Fruit fly (Drosophila melanogaster): ENCODE measurements around the gene AIF.

The AIF gene

dm6 chr2L:2161244-2162243, 10.0 kb downstream of the AIF start (continued):
- TF ChIP-seq Mes4 (GFP tag; optimal IDR thresholded peaks at IDR 0.05), result peak; percentile 23
- no peak for TF ChIP-seq Elba2 (GFP tag; optimal IDR thresholded peaks at IDR 0.05)
- no peak for TF ChIP-seq CG16779 (GFP tag; IDR thresholded peaks at IDR 0.05)
- peak; percentile 86 for TF ChIP-seq CG17361 (GFP tag; IDR thresholded peaks at IDR 0.05)
- no peak for TF ChIP-seq PHDP (tag; optimal IDR thresholded peaks at IDR 0.05)
- no peak for TF ChIP-seq CG10321 (GFP tag; IDR thresholded peaks at IDR 0.05)
- TF ChIP-seq Side (GFP tag; optimal IDR thresholded peaks at IDR 0.05), result no peak
- no peak for TF ChIP-seq BEAF-32 (GFP tag; optimal IDR thresholded peaks at IDR 0.05)
- no peak for TF ChIP-seq CG2116 (GFP tag; optimal IDR thresholded peaks at IDR 0.05)
- no peak for TF ChIP-seq CG4730 (GFP tag; IDR thresholded peaks at IDR 0.05)
- TF ChIP-seq CG4282 (GFP tag; optimal IDR thresholded peaks at IDR 0.05), result no peak
- no peak for TF ChIP-seq CG14050 (GFP tag; IDR thresholded peaks at IDR 0.05)
- peak; percentile 79 for TF ChIP-seq CG7556 (GFP tag; optimal IDR thresholded peaks at IDR 0.05)
- TF ChIP-seq Rx (GFP tag; IDR thresholded peaks at IDR 0.05), result peak; percentile 58
- TF ChIP-seq ranshi (GFP tag; IDR thresholded peaks at IDR 0.05), result peak; percentile 19; the same call in 1 of the 2 replicates
- TF ChIP-seq CG12391 (tag; optimal IDR thresholded peaks at IDR 0.05), result peak; percentile 65
- peak; percentile 91 for TF ChIP-seq D19A (tag; optimal IDR thresholded peaks at IDR 0.05)
- TF ChIP-seq CG16815 (GFP tag; optimal IDR thresholded peaks at IDR 0.05), result peak; percentile 76
- peak; percentile 45 for TF ChIP-seq Usf (GFP tag; optimal IDR thresholded peaks at IDR 0.05)
- peak; percentile 15 for TF ChIP-seq CG4820 (GFP tag; optimal IDR thresholded peaks at IDR 0.05)
- peak; percentile 59 for TF ChIP-seq bcd (GFP tag; optimal IDR thresholded peaks at IDR 0.05)
- TF ChIP-seq CG3407 (GFP tag; optimal IDR thresholded peaks at IDR 0.05), result peak; percentile 13
- TF ChIP-seq CG17829 (tag; optimal IDR thresholded peaks at IDR 0.05), result peak; percentile 6
- TF ChIP-seq CG13624 (GFP tag; optimal IDR thresholded peaks at IDR 0.05), result no peak
- TF ChIP-seq pan (optimal IDR thresholded peaks at IDR 0.05), result no peak
- TF ChIP-seq pan (GFP tag; optimal IDR thresholded peaks at IDR 0.05 in 1 of 2, IDR thresholded peaks at IDR 0.05 in 1 of 2), result peak in 1 of 2 experiments; percentile 39
- TF ChIP-seq CG2875 (GFP tag; optimal IDR thresholded peaks at IDR 0.05), result peak; percentile 12
- peak; percentile 36; the same call in 1 of the 2 replicates for TF ChIP-seq lmd (GFP tag; IDR thresholded peaks at IDR 0.05)
- no peak for TF ChIP-seq Dip2 (GFP tag; IDR thresholded peaks at IDR 0.05)
- peak; percentile 25 to 48 for TF ChIP-seq dpn (GFP tag; optimal IDR thresholded peaks at IDR 0.05)
- peak; percentile 9 for TF ChIP-seq lbe (GFP tag; optimal IDR thresholded peaks at IDR 0.05)
- TF ChIP-seq CG14710 (tag; optimal IDR thresholded peaks at IDR 0.05), result peak; percentile 34
- peak; percentile 45 for TF ChIP-seq CG15601 (tag; optimal IDR thresholded peaks at IDR 0.05)
- no peak for TF ChIP-seq CG7271 (tag; optimal IDR thresholded peaks at IDR 0.05)
- no peak; the same call in 2 of the 3 replicates for TF ChIP-seq so (GFP tag; IDR thresholded peaks at IDR 0.05)
- TF ChIP-seq CG31224 (GFP tag; IDR thresholded peaks at IDR 0.05), result no peak
- no peak for TF ChIP-seq CG4617 (GFP tag; optimal IDR thresholded peaks at IDR 0.05; ENCODE audit: borderline replicate concordance)
- no peak for TF ChIP-seq CG10462 (GFP tag; optimal IDR thresholded peaks at IDR 0.05)
- TF ChIP-seq vvl (GFP tag; IDR thresholded peaks at IDR 0.05), result peak; percentile 67
- TF ChIP-seq Hr51 (GFP tag; optimal IDR thresholded peaks at IDR 0.05), result no peak
- TF ChIP-seq CG11247 (GFP tag; IDR thresholded peaks at IDR 0.05), result peak; percentile 28; the same call in 1 of the 2 replicates
- no peak for TF ChIP-seq CG4854 (GFP tag; optimal IDR thresholded peaks at IDR 0.05)
- no peak for TF ChIP-seq pho (GFP tag; optimal IDR thresholded peaks at IDR 0.05)
- peak; percentile 54 for TF ChIP-seq bab2 (GFP tag; optimal IDR thresholded peaks at IDR 0.05)
- TF ChIP-seq CG13775 (GFP tag; optimal IDR thresholded peaks at IDR 0.05), result peak; percentile 52
- no peak for TF ChIP-seq Nf-YA (GFP tag; IDR thresholded peaks at IDR 0.05)
- no peak for TF ChIP-seq Awh (GFP tag; IDR thresholded peaks at IDR 0.05)
- TF ChIP-seq CG11398 (GFP tag; optimal IDR thresholded peaks at IDR 0.05), result no peak
- TF ChIP-seq unpg (GFP tag; optimal IDR thresholded peaks at IDR 0.05), result peak; percentile 7
